Fruit fly (Drosophila melanogaster) whole organism, embryonic: ENCODE results near the gene Taf6.

ENCODE experiments used
- Aef1 ChIP-seq: fragments of 200-800 bp; sonication (Bioruptor generic); IDR thresholded peaks from 3 replicates; pipeline ENCODE4 v1.3.6; 2022; ENCODE audit warnings: missing biosample characterization, missing genetic modification characterization
- Atf6 ChIP-seq: fragments of 200-800 bp; sonication (Bioruptor generic); IDR thresholded peaks from 2 replicates; pipeline ENCODE4 v1.3.6; 2022; ENCODE audit warnings: missing biosample characterization, missing genetic modification characterization
- CG10274 ChIP-seq: fragments of 200-800 bp; sonication (Bioruptor generic); optimal IDR thresholded peaks from 3 replicates; lab custom pipeline; 2017; ENCODE audit warnings: missing biosample characterization, mild to moderate bottlenecking, missing genetic modification characterization
- CG11456 ChIP-seq: fragments of 200-800 bp; sonication (Bioruptor generic); IDR thresholded peaks from 3 replicates; pipeline ENCODE4 v1.3.6; 2022; ENCODE audit warnings: missing biosample characterization, missing genetic modification characterization
- CG11695 ChIP-seq: fragments of 200-800 bp; sonication (Bioruptor generic); IDR thresholded peaks from 3 replicates; pipeline ENCODE4 v1.3.6; 2022; ENCODE audit warnings: missing biosample characterization, missing genetic modification characterization
- CG12391 ChIP-seq: fragments of 200-800 bp; sonication (Bioruptor generic); optimal IDR thresholded peaks from 3 replicates; lab custom pipeline; 2018; ENCODE audit warnings: missing biosample characterization, mild to moderate bottlenecking, missing genetic modification characterization, moderate library complexity
- CG13424 ChIP-seq: fragments of 200-800 bp; sonication (Bioruptor generic); optimal IDR thresholded peaks from 2 replicates; lab custom pipeline; 2019; ENCODE audit warnings: missing biosample characterization, mild to moderate bottlenecking, missing genetic modification characterization, moderate library complexity
- CG13894 ChIP-seq: fragments of 200-800 bp; sonication (Bioruptor generic); optimal IDR thresholded peaks from 3 replicates; lab custom pipeline; 2018; ENCODE audit warnings: missing biosample characterization, mild to moderate bottlenecking, missing genetic modification characterization, moderate library complexity
- CG14965 ChIP-seq: fragments of 200-800 bp; sonication (Bioruptor generic); optimal IDR thresholded peaks from 2 replicates; lab custom pipeline; 2016; ENCODE audit warnings: missing biosample characterization, missing genetic modification characterization, borderline replicate concordance
- CG15479 ChIP-seq: fragments of 200-800 bp; sonication (Bioruptor generic); optimal IDR thresholded peaks from 3 replicates; lab custom pipeline; 2019; ENCODE audit warnings: missing biosample characterization, mild to moderate bottlenecking, missing genetic modification characterization, moderate library complexity
- CG17612 ChIP-seq: fragments of 200-800 bp; sonication (Bioruptor generic); IDR thresholded peaks from 2 replicates; pipeline ENCODE4 v1.3.6; 2022; ENCODE audit warnings: missing biosample characterization, missing genetic modification characterization
- CG2120 ChIP-seq: fragments of 200-800 bp; sonication (Bioruptor generic); optimal IDR thresholded peaks from 3 replicates; lab custom pipeline; 2016; ENCODE audit warnings: missing biosample characterization, missing genetic modification characterization
- CG2678 ChIP-seq: fragments of 200-800 bp; sonication (Bioruptor generic); optimal IDR thresholded peaks from 3 replicates; lab custom pipeline; 2019; ENCODE audit warnings: missing biosample characterization, mild to moderate bottlenecking, missing genetic modification characterization, moderate library complexity
- CG33557 ChIP-seq: fragments of 200-800 bp; sonication (Bioruptor generic); optimal IDR thresholded peaks from 2 replicates; lab custom pipeline; 2019; ENCODE audit warnings: missing biosample characterization, mild to moderate bottlenecking, missing genetic modification characterization, moderate library complexity
- CG7839 ChIP-seq: fragments of 200-800 bp; sonication (Bioruptor generic); optimal IDR thresholded peaks from 3 replicates; lab custom pipeline; 2018; ENCODE audit warnings: missing biosample characterization, mild to moderate bottlenecking, missing genetic modification characterization, moderate library complexity
- CG8290 ChIP-seq, 3 experiments: fragments of 200-800 bp; sonication (Bioruptor generic); optimal IDR thresholded peaks; 2 replicates each; lab custom pipeline; 2016 to 2019; ENCODE audit warnings: missing biosample characterization in 3 of 3, missing genetic modification characterization in 3 of 3, mild to moderate bottlenecking in 2 of 3, moderate library complexity in 1 of 3
- CHES-1-like ChIP-seq: fragments of 200-800 bp; sonication (Bioruptor generic); optimal IDR thresholded peaks from 2 replicates; lab custom pipeline; 2016; ENCODE audit warnings: missing biosample characterization, missing genetic modification characterization
- CTCF ChIP-seq: fragments of 200-800 bp; sonication (Bioruptor generic); optimal IDR thresholded peaks from 2 replicates; lab custom pipeline; 2017; ENCODE audit warnings: missing biosample characterization, mild to moderate bottlenecking, missing genetic modification characterization, moderate library complexity
- Dref ChIP-seq: fragments of 200-800 bp; sonication (Bioruptor generic); IDR thresholded peaks from 2 replicates; pipeline ENCODE4 v1.3.6; 2022; ENCODE audit warnings: missing biosample characterization, missing genetic modification characterization
- Hey ChIP-seq: fragments of 200-800 bp; sonication (Bioruptor generic); optimal IDR thresholded peaks from 3 replicates; lab custom pipeline; 2018; ENCODE audit warnings: missing biosample characterization, mild to moderate bottlenecking, missing genetic modification characterization
- NC2β ChIP-seq: fragments of 200-800 bp; sonication (Bioruptor generic); optimal IDR thresholded peaks from 2 replicates; lab custom pipeline; 2016; ENCODE audit warnings: missing biosample characterization, missing genetic modification characterization
- Opbp ChIP-seq: fragments of 200-800 bp; sonication (Bioruptor generic); IDR thresholded peaks from 3 replicates; pipeline ENCODE4 v1.3.6; 2022; ENCODE audit warnings: missing biosample characterization, missing genetic modification characterization; ENCODE audit not compliant: partially characterized antibody
- Optix ChIP-seq: fragments of 200-800 bp; sonication (Bioruptor generic); IDR thresholded peaks from 3 replicates; pipeline ENCODE4 v1.3.6; 2022; ENCODE audit warnings: missing biosample characterization, missing genetic modification characterization
- Sox102F ChIP-seq: fragments of 200-800 bp; sonication (Bioruptor generic); optimal IDR thresholded peaks from 2 replicates; lab custom pipeline; 2018; ENCODE audit warnings: missing biosample characterization, mild to moderate bottlenecking, missing genetic modification characterization, moderate library complexity
- bcd ChIP-seq: fragments of 200-800 bp; sonication (Bioruptor generic); optimal IDR thresholded peaks from 2 replicates; lab custom pipeline; 2017; ENCODE audit warnings: missing biosample characterization, mild to moderate bottlenecking, missing genetic modification characterization
- bigmax ChIP-seq: fragments of 200-800 bp; sonication (Bioruptor generic); optimal IDR thresholded peaks from 2 replicates; lab custom pipeline; 2018; ENCODE audit warnings: missing biosample characterization, mild to moderate bottlenecking, missing genetic modification characterization
- cad ChIP-seq: fragments of >200 bp; optimal IDR thresholded peaks from 2 replicates; lab custom pipeline; 2017; ENCODE audit warnings: missing biosample characterization, missing genetic modification characterization
- danr ChIP-seq: fragments of 200-800 bp; sonication (Bioruptor generic); IDR thresholded peaks from 2 replicates; pipeline ENCODE4 v1.3.6; 2022; ENCODE audit warnings: missing biosample characterization, missing genetic modification characterization
- ewg ChIP-seq: fragments of 200-800 bp; sonication (Bioruptor generic); optimal IDR thresholded peaks from 3 replicates; lab custom pipeline; 2017; ENCODE audit warnings: mild to moderate bottlenecking, missing biosample characterization, missing genetic modification reagents, missing genetic modification characterization
- fu2 ChIP-seq: fragments of 200-800 bp; sonication (Bioruptor generic); optimal IDR thresholded peaks from 2 replicates; lab custom pipeline; 2016; ENCODE audit warnings: missing biosample characterization, missing genetic modification characterization
- hb ChIP-seq: fragments of 200-800 bp; sonication (Bioruptor generic); IDR thresholded peaks from 3 replicates; pipeline ENCODE4 v1.3.6; 2022; ENCODE audit warnings: missing biosample characterization, missing genetic modification characterization; ENCODE audit not compliant: partially characterized antibody
- her ChIP-seq: fragments of 200-800 bp; sonication (Bioruptor generic); optimal IDR thresholded peaks from 2 replicates; lab custom pipeline; 2016; ENCODE audit warnings: missing biosample characterization, missing genetic modification characterization
- inv ChIP-seq: fragments of 200-800 bp; sonication (Bioruptor generic); IDR thresholded peaks from 2 replicates; pipeline ENCODE4 v1.3.6; 2022; ENCODE audit warnings: missing biosample characterization, missing genetic modification characterization; ENCODE audit not compliant: partially characterized antibody
- kni ChIP-seq: fragments of 200-800 bp; sonication (Bioruptor generic); optimal IDR thresholded peaks from 3 replicates; lab custom pipeline; 2017; ENCODE audit warnings: mild to moderate bottlenecking, missing biosample characterization, missing genetic modification reagents, missing genetic modification characterization
- lmd ChIP-seq: fragments of 200-800 bp; sonication (Bioruptor generic); IDR thresholded peaks from 2 replicates; pipeline ENCODE4 v1.3.6; 2022; ENCODE audit warnings: missing biosample characterization, missing genetic modification characterization
- lov ChIP-seq, 2 experiments: fragments of 200-800 bp in 1 of 2; fragments of >200 bp in 1 of 2; sonication (Bioruptor generic) in 1 of 2; IDR thresholded peaks in 1 of 2; optimal IDR thresholded peaks in 1 of 2; 2 replicates in 1 of 2; 3 replicates in 1 of 2; pipeline versions ENCODE4 v1.3.6 to Lab custom; 2017 to 2022; ENCODE audit warnings: missing biosample characterization in 1 of 2, missing genetic modification characterization in 1 of 2
- peb ChIP-seq: fragments of 200-800 bp; sonication (Bioruptor generic); IDR thresholded peaks from 2 replicates; pipeline ENCODE4 v1.3.6; 2022; ENCODE audit warnings: missing biosample characterization, missing genetic modification characterization
- pfk ChIP-seq: fragments of 200-800 bp; sonication (Bioruptor generic); optimal IDR thresholded peaks from 2 replicates; lab custom pipeline; 2018; ENCODE audit warnings: missing biosample characterization, mild to moderate bottlenecking, missing genetic modification characterization, moderate library complexity
- pho ChIP-seq: fragments of 200-800 bp; sonication (Bioruptor generic); optimal IDR thresholded peaks from 2 replicates; lab custom pipeline; 2016; ENCODE audit warnings: missing biosample characterization, missing genetic modification characterization
- prd ChIP-seq, 3 experiments: fragments of >200 bp in 2 of 3; fragments of 200-800 bp in 1 of 3; sonication (Bioruptor generic) in 1 of 3; optimal IDR thresholded peaks in 2 of 3; IDR thresholded peaks in 1 of 3; 2 replicates in 2 of 3; 3 replicates in 1 of 3; pipeline versions ENCODE4 v1.3.6 to Lab custom; 2017 to 2022; ENCODE audit warnings: missing biosample characterization in 1 of 3, missing genetic modification characterization in 1 of 3
- salm ChIP-seq: fragments of 200-800 bp; sonication (Bioruptor generic); optimal IDR thresholded peaks from 2 replicates; lab custom pipeline; 2018; ENCODE audit warnings: missing biosample characterization, mild to moderate bottlenecking, missing genetic modification characterization
- sd ChIP-seq: fragments of 200-800 bp; sonication (Bioruptor generic); optimal IDR thresholded peaks from 3 replicates; lab custom pipeline; 2018; ENCODE audit warnings: missing biosample characterization, mild to moderate bottlenecking, missing genetic modification characterization, moderate library complexity
- sna ChIP-seq: fragments of 200-800 bp; sonication (Bioruptor generic); IDR thresholded peaks from 2 replicates; pipeline ENCODE4 v1.3.6; 2022; ENCODE audit warnings: missing biosample characterization, missing genetic modification characterization; ENCODE audit not compliant: partially characterized antibody
- ssp ChIP-seq: fragments of 200-800 bp; sonication (Bioruptor generic); IDR thresholded peaks from 2 replicates; pipeline ENCODE4 v1.3.6; 2022; ENCODE audit warnings: missing biosample characterization, missing genetic modification characterization
- stc ChIP-seq: fragments of 200-800 bp; sonication (Bioruptor generic); IDR thresholded peaks from 2 replicates; pipeline ENCODE4 v1.3.6; 2022; ENCODE audit warnings: missing biosample characterization, missing genetic modification characterization
- tna ChIP-seq: fragments of 200-800 bp; sonication (Bioruptor generic); IDR thresholded peaks from 2 replicates; pipeline ENCODE4 v1.3.6; 2022; ENCODE audit warnings: missing biosample characterization, missing genetic modification characterization; ENCODE audit not compliant: partially characterized antibody
- trh ChIP-seq: fragments of 200-800 bp; sonication (Bioruptor generic); optimal IDR thresholded peaks from 2 replicates; lab custom pipeline; 2016; ENCODE audit warnings: missing biosample characterization, missing genetic modification characterization
- twi ChIP-seq: fragments of 200-800 bp; optimal IDR thresholded peaks from 2 replicates; lab custom pipeline; 2019; ENCODE audit warnings: missing biosample characterization, mild to moderate bottlenecking, missing genetic modification characterization, moderate library complexity
- usp ChIP-seq: fragments of >200 bp; optimal IDR thresholded peaks from 2 replicates; lab custom pipeline; 2017; ENCODE audit warnings: missing biosample characterization, missing genetic modification characterization

Gene Taf6

dm6 chr3L:19590422-19590821 lies 8.5 kb upstream of the Taf6 start, which contains the start of gene CG14100 (continued):
- TF ChIP-seq Opbp (GFP tag; lab: Robert Waterston, UW) (peak; percentile 76; the same call in 2 of the 3 replicates), fu2 (peak; percentile 100), CTCF (GFP tag; lab: Kevin White, UChicago) (peak; percentile 85), hb (GFP tag; lab: Robert Waterston, UW) (no peak), CG12391 (tag; lab: Kevin White, UChicago) (peak; percentile 100), danr (GFP tag; lab: Robert Waterston, UW) (peak; percentile 100), her (GFP tag; lab: Kevin White, UChicago) (peak; percentile 99), bcd (GFP tag; lab: Kevin White, UChicago) (peak; percentile 100), twi (peak; percentile 100), usp (GFP tag; lab: Kevin White, UChicago) (no peak), ssp (GFP tag; lab: Robert Waterston, UW) (peak; percentile 99), Aef1 (GFP tag; lab: Robert Waterston, UW) (peak; percentile 100), trh (GFP tag; lab: Kevin White, UChicago) (peak; percentile 100), CG13894 (peak; percentile 100), CG11695 (GFP tag; lab: Robert Waterston, UW) (peak; percentile 100), CG17612 (GFP tag; lab: Robert Waterston, UW) (peak; percentile 100), kni (GFP tag; lab: Kevin White, UChicago) (peak; percentile 100), CHES-1-like (peak; percentile 100), stc (GFP tag; lab: Robert Waterston, UW) (peak; percentile 100), CG8290 (GFP tag; optimal IDR thresholded peaks at IDR 0.05; lab: Kevin White, UChicago) (peak; percentile 100), CG8290 (tag; optimal IDR thresholded peaks at IDR 0.05; lab: Kevin White, UChicago) (peak; percentile 100), cad (GFP tag; lab: Kevin White, UChicago) (no peak), sna (GFP tag; lab: Robert Waterston, UW) (no peak), sd (tag; lab: Kevin White, UChicago) (peak; percentile 100), tna (no peak), peb (GFP tag; lab: Robert Waterston, UW) (peak; percentile 100), prd (optimal IDR thresholded peaks at IDR 0.05; lab: Kevin White, UChicago) (no peak), prd (GFP tag; IDR thresholded peaks at IDR 0.05; lab: Robert Waterston, UW) (peak; percentile 100), CG15479 (GFP tag; lab: Kevin White, UChicago) (peak; percentile 94), bigmax (peak; percentile 95), CG2678 (tag; lab: Kevin White, UChicago) (peak; percentile 100), pfk (peak; percentile 91), Optix (GFP tag; lab: Robert Waterston, UW) (peak; percentile 100), Dref (peak; percentile 69), CG14965 (GFP tag; lab: Kevin White, UChicago) (peak; percentile 96), Hey (tag; lab: Kevin White, UChicago) (peak; percentile 100), ewg (GFP tag; lab: Kevin White, UChicago) (peak; percentile 100), CG33557 (GFP tag; lab: Kevin White, UChicago) (peak; percentile 100), CG2120 (GFP tag; lab: Kevin White, UChicago) (peak; percentile 100), CG10274 (GFP tag; lab: Kevin White, UChicago) (peak; percentile 98), Atf6 (GFP tag; lab: Robert Waterston, UW) (peak; percentile 100), Sox102F (GFP tag; lab: Kevin White, UChicago) (peak; percentile 100), pho (peak; percentile 100), salm (tag; lab: Kevin White, UChicago) (peak; percentile 100), lmd (GFP tag; lab: Robert Waterston, UW) (peak; percentile 100), CG7839 (tag; lab: Kevin White, UChicago) (peak; percentile 100), lov (optimal IDR thresholded peaks at IDR 0.05; lab: Kevin White, UChicago) (no peak), lov (GFP tag; IDR thresholded peaks at IDR 0.05; lab: Robert Waterston, UW) (peak; percentile 100), CG13424 (tag; lab: Kevin White, UChicago) (peak; percentile 100), CG11456 (GFP tag; lab: Robert Waterston, UW) (peak; percentile 100), NC2β (GFP tag; lab: Kevin White, UChicago) (peak; percentile 100), inv (peak; percentile 39; the same call in 1 of the 2 replicates)
